Worm (Caenorhabditis elegans): ENCODE results near the gene srh-10.

- TF ChIP-seq egl-27 (tag; optimal IDR thresholded peaks at IDR 0.05) (no peak), ceh-82 (tag; optimal IDR thresholded peaks at IDR 0.05) (no peak), nhr-237 (tag; optimal IDR thresholded peaks at IDR 0.05) (no peak), ZK546.5 (tag; optimal IDR thresholded peaks at IDR 0.05) (no peak)
Measured at ce11 chrV:6041375-6041774, 25.6 kb downstream of the srh-10 start, which contains the start of gene R01B10.2.
